Worm (Caenorhabditis elegans) whole organism, midembryonic: ENCODE data around the gene C47D2.1.

Source experiments
- T22C8.4 ChIP-seq: fragments of 200-800 bp; sonication (Bioruptor generic); IDR thresholded peaks from 2 replicates; pipeline ENCODE4 v1.3.6; 2022; ENCODE audit warnings: missing genetic modification characterization, missing compliant biosample characterization
- cog-1 ChIP-seq: sonication (generic microtip); optimal IDR thresholded peaks from 2 replicates; lab custom pipeline; 2016; ENCODE audit warnings: missing genetic modification characterization, missing compliant biosample characterization
- flt-1 ChIP-seq: fragments of 200-800 bp; sonication (Bioruptor generic); IDR thresholded peaks from 2 replicates; pipeline ENCODE4 v1.3.6; 2022; ENCODE audit warnings: missing genetic modification characterization, missing compliant biosample characterization
- klf-2 ChIP-seq: fragments of 200-800 bp; sonication (Bioruptor generic); conservative IDR thresholded peaks from 2 replicates; pipeline ENCODE4 v1.3.6; 2022; ENCODE audit warnings: missing genetic modification reagents, missing genetic modification characterization, missing compliant biosample characterization
- med-1 ChIP-seq: sonication (generic microtip); optimal IDR thresholded peaks from 2 replicates; lab custom pipeline; 2017; ENCODE audit warnings: missing genetic modification characterization, mild to moderate bottlenecking, missing compliant biosample characterization, antibody characterized with exemption, missing genetic modification reagents; ENCODE audit not compliant: insufficient read depth
- ref-1 ChIP-seq: fragments of 200-800 bp; sonication (Bioruptor generic); conservative IDR thresholded peaks from 2 replicates; pipeline ENCODE4 v1.3.6; 2022; ENCODE audit warnings: missing genetic modification reagents, missing genetic modification characterization, missing compliant biosample characterization
- tab-1 ChIP-seq: fragments of 200-800 bp; sonication (Bioruptor generic); IDR thresholded peaks from 2 replicates; pipeline ENCODE4 v1.3.6; 2022; ENCODE audit warnings: missing genetic modification characterization, missing compliant biosample characterization
- ztf-23 ChIP-seq: fragments of 200-800 bp; sonication (Bioruptor generic); IDR thresholded peaks from 2 replicates; pipeline ENCODE4 v1.3.6; 2022; ENCODE audit warnings: missing genetic modification reagents, missing genetic modification characterization, missing compliant biosample characterization
- ztf-29 ChIP-seq: fragments of 200-800 bp; sonication (Bioruptor generic); IDR thresholded peaks from 2 replicates; pipeline ENCODE4 v1.3.6; 2022; ENCODE audit warnings: missing genetic modification reagents, missing genetic modification characterization, missing compliant biosample characterization

Gene C47D2.1

DNA sequence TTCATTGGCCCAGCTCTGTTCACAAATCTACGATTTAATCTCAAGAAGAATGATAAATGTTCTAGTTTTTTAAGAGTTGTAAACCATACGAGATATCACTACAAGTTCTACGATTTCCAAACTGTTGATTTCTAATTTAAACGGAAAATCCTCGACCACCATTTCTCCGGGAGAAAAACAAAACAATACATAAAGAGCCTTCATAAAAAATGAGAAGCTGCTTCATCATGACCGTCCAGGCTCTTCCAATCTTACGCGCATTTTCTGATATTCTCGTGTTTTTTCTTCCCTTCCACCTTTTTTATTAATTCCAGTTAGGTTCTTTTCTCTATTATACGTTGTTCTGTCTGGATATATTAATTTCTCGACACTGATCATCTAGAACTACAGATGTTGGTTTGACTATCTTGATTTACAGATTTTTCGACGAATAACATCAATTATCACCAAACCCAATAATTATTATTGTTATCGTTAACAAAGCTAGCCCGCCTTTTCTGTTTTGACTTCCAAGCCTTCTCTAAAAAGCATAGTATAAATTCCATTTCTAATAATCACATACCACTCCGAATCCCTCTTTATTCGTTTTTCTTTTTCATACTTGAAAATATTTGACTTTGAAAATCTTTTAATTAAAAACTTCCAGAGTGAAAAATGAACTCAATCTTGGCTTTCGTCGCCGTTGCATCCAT is at the start of gene C47D2.1:
TSS of gene C47D2.1 (plus strand) at position 642 of the 692 bp plus-strand sequence.
- no peak for TF ChIP-seq tab-1 (GFP tag; lab: Robert Waterston, UW)
- TF ChIP-seq ref-1 (GFP tag; lab: Robert Waterston, UW): no peak
- no peak for TF ChIP-seq flt-1

ce11 chrX:8169534-8169933 is 45.3 kb upstream of the C47D2.1 start, which contains the start of gene C17H11.2:
Gene C17H11.2 (plus strand): TSS chrX:8169930.
- TF ChIP-seq ref-1 (GFP tag; lab: Robert Waterston, UW): no peak
- no peak for TF ChIP-seq cog-1 (tag; lab: Kevin White, UChicago)
- TF ChIP-seq klf-2 (GFP tag; lab: Robert Waterston, UW): no peak
- no peak for TF ChIP-seq flt-1
- TF ChIP-seq tab-1 (GFP tag; lab: Robert Waterston, UW): no peak
- no peak for TF ChIP-seq med-1 (GFP tag; lab: Kevin White, UChicago)
- TF ChIP-seq T22C8.4 (GFP tag; lab: Robert Waterston, UW): no peak
- TF ChIP-seq ztf-29 (GFP tag; lab: Robert Waterston, UW): no peak

DNA sequence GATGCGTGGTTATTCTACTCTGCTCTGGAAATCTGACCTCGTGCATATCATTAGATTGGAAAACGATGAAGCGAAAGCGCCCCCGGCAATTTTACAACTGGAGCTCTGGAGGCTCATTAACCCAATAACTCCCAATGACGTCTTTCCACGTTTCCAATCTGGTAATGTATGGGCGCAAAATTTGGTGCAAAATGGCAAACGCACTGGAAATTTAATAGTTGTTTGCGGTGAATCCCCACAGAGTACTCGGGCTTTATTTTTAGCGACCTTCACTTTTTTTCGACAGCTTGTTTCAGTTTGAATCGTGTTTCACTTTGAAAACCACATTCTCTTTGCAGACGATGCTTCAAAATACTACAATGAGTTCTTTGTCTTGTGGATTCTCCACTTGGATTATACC is 41.3 kb upstream of the C47D2.1 start, which contains the start of gene C17H11.1:
TSS of gene C17H11.1 (plus strand) at position 301 of the 400 bp plus-strand sequence.
- no peak for TF ChIP-seq flt-1
- no peak for TF ChIP-seq med-1 (GFP tag; lab: Kevin White, UChicago)
- no peak for TF ChIP-seq klf-2 (GFP tag; lab: Robert Waterston, UW)
- TF ChIP-seq ref-1 (GFP tag; lab: Robert Waterston, UW): no peak
- TF ChIP-seq ztf-23 (GFP tag; lab: Robert Waterston, UW): no peak
- TF ChIP-seq T22C8.4 (GFP tag; lab: Robert Waterston, UW): no peak
- TF ChIP-seq tab-1 (GFP tag; lab: Robert Waterston, UW): no peak
- no peak for TF ChIP-seq ztf-29 (GFP tag; lab: Robert Waterston, UW)
- no peak for TF ChIP-seq cog-1 (tag; lab: Kevin White, UChicago)

- TF ChIP-seq ref-1 (GFP tag; lab: Robert Waterston, UW): peak; percentile 34; the same call in 1 of the 2 replicates
- peak; percentile 86 for TF ChIP-seq flt-1
- peak; percentile 67; the same call in 1 of the 2 replicates for TF ChIP-seq klf-2 (GFP tag; lab: Robert Waterston, UW)
- TF ChIP-seq ztf-23 (GFP tag; lab: Robert Waterston, UW): peak; percentile 79
- 0 out of 2 replicates have a peak, but pooled peaks have one; percentile 10 for TF ChIP-seq T22C8.4 (GFP tag; lab: Robert Waterston, UW)
- TF ChIP-seq tab-1 (GFP tag; lab: Robert Waterston, UW): peak; percentile 75; the same call in 1 of the 2 replicates
These were observed 33.1 kb upstream of the C47D2.1 start, which contains the start of gene C17H11.4 for ce11 chrX:8181590-8182311. Gene C17H11.4 (minus strand): TSS chrX:8181640.

- no peak for TF ChIP-seq cog-1 (tag; lab: Kevin White, UChicago)
These were observed 29.8 kb upstream of the C47D2.1 start, which contains the start of gene C17H11.5 for ce11 chrX:8185037-8185436. Gene C17H11.5 (minus strand): TSS chrX:8185137.

ce11 chrX:8193213-8193612 is 21.7 kb upstream of the C47D2.1 start:
- TF ChIP-seq med-1 (GFP tag; lab: Kevin White, UChicago): no peak
- TF ChIP-seq T22C8.4 (GFP tag; lab: Robert Waterston, UW): no peak
- TF ChIP-seq tab-1 (GFP tag; lab: Robert Waterston, UW): no peak
- no peak for TF ChIP-seq ztf-23 (GFP tag; lab: Robert Waterston, UW)
- no peak for TF ChIP-seq flt-1
- TF ChIP-seq klf-2 (GFP tag; lab: Robert Waterston, UW): no peak
- TF ChIP-seq ref-1 (GFP tag; lab: Robert Waterston, UW): no peak
- no peak for TF ChIP-seq cog-1 (tag; lab: Kevin White, UChicago)
- TF ChIP-seq ztf-29 (GFP tag; lab: Robert Waterston, UW): no peak

DNA sequence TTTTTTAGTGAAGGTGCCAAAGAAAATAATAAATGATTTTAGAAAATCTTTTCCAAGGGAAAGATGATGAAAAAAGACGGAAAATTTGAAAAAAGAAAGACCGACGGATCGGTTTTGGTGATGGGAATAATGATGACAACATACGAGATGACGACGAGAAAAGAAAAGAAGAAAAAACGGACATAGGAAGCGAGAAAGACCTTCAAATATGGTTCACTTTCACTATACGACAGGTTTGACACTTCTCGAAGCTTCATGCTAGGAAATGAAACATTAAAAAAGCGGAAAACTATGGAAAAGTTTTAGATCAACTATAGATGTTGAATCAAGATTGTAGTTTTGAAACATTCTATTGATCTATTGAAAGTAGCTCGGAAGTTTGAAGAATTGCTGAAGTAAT is 14.7 kb upstream of the C47D2.1 start:
- TF ChIP-seq klf-2 (GFP tag; lab: Robert Waterston, UW) (no peak), ztf-29 (GFP tag; lab: Robert Waterston, UW) (no peak), tab-1 (GFP tag; lab: Robert Waterston, UW) (no peak), cog-1 (tag; lab: Kevin White, UChicago) (no peak), ztf-23 (GFP tag; lab: Robert Waterston, UW) (no peak), ref-1 (GFP tag; lab: Robert Waterston, UW) (no peak)

ce11 chrX:8201210-8201609 is 13.7 kb upstream of the C47D2.1 start:
- TF ChIP-seq ztf-29 (GFP tag; lab: Robert Waterston, UW): no peak
- no peak for TF ChIP-seq T22C8.4 (GFP tag; lab: Robert Waterston, UW)
- 0 out of 2 replicates have a peak, but pooled peaks have one; percentile 57 for TF ChIP-seq flt-1
- no peak for TF ChIP-seq cog-1 (tag; lab: Kevin White, UChicago)

ce11 chrX:8203684-8204083 is 11.2 kb upstream of the C47D2.1 start, which contains the start of gene C17H11.6:
Gene C17H11.6 (minus strand): TSS chrX:8203784.
- TF ChIP-seq cog-1 (tag; lab: Kevin White, UChicago) (no peak), med-1 (GFP tag; lab: Kevin White, UChicago) (no peak), flt-1 (no peak), ref-1 (GFP tag; lab: Robert Waterston, UW) (no peak), ztf-29 (GFP tag; lab: Robert Waterston, UW) (no peak), klf-2 (GFP tag; lab: Robert Waterston, UW) (no peak), ztf-23 (GFP tag; lab: Robert Waterston, UW) (no peak), tab-1 (GFP tag; lab: Robert Waterston, UW) (no peak), T22C8.4 (GFP tag; lab: Robert Waterston, UW) (no peak)
